Worm (Caenorhabditis elegans) whole organism, early embryonic: ENCODE data around the gene pitr-3.

Experiments used
- B0310.2 ChIP-seq: sonication (generic microtip); optimal IDR thresholded peaks from 2 replicates; lab custom pipeline; 2016; ENCODE audit warnings: mild to moderate bottlenecking, missing genetic modification characterization, missing compliant biosample characterization
- F13C5.2 ChIP-seq: sonication (generic microtip); optimal IDR thresholded peaks from 2 replicates; lab custom pipeline; 2017; ENCODE audit warnings: mild to moderate bottlenecking, missing genetic modification characterization, inconsistent platforms, missing compliant biosample characterization
- aly-1 ChIP-seq: sonication (generic microtip); optimal IDR thresholded peaks from 2 replicates; lab custom pipeline; 2016; ENCODE audit warnings: missing genetic modification characterization, missing compliant biosample characterization
- ama-1 ChIP-seq: fragments of 150-350 bp; optimal IDR thresholded peaks from 2 replicates; lab custom pipeline; 2014
- ceh-13 ChIP-seq: fragments of 200-800 bp; sonication (Bioruptor generic); optimal IDR thresholded peaks from 2 replicates; lab custom pipeline; 2018; ENCODE audit warnings: mild to moderate bottlenecking, missing genetic modification characterization, missing compliant biosample characterization
- ceh-36 ChIP-seq: sonication (generic microtip); optimal IDR thresholded peaks from 2 replicates; lab custom pipeline; 2016; ENCODE audit warnings: missing genetic modification characterization, inconsistent platforms, missing compliant biosample characterization
- ets-7 ChIP-seq: sonication (generic microtip); optimal IDR thresholded peaks from 2 replicates; lab custom pipeline; 2016; ENCODE audit warnings: missing genotype, missing genetic modification characterization, missing compliant biosample characterization
- flt-1 ChIP-seq: fragments of 200-800 bp; sonication (Bioruptor generic); IDR thresholded peaks from 2 replicates; pipeline ENCODE4 v1.3.6; 2022; ENCODE audit warnings: missing genetic modification characterization, missing compliant biosample characterization
- hmbx-1 ChIP-seq: sonication (generic microtip); optimal IDR thresholded peaks from 2 replicates; lab custom pipeline; 2016; ENCODE audit warnings: mild to moderate bottlenecking, missing genetic modification characterization, missing compliant biosample characterization
- hmg-4 ChIP-seq: fragments of 200-800 bp; sonication (Bioruptor generic); optimal IDR thresholded peaks from 2 replicates; lab custom pipeline; 2018; ENCODE audit warnings: mild to moderate bottlenecking, missing genetic modification characterization, missing compliant biosample characterization
- hnd-1 ChIP-seq: sonication (generic microtip); optimal IDR thresholded peaks from 2 replicates; lab custom pipeline; 2016; ENCODE audit warnings: missing genetic modification characterization, missing compliant biosample characterization
- pes-1 ChIP-seq: fragments of 200-800 bp; sonication (Bioruptor generic); IDR thresholded peaks from 2 replicates; pipeline ENCODE4 v1.3.6; 2022; ENCODE audit warnings: missing genetic modification reagents, missing genetic modification characterization, missing compliant biosample characterization
- scrt-1 ChIP-seq: fragments of 200-800 bp; sonication (Bioruptor generic); IDR thresholded peaks from 2 replicates; pipeline ENCODE4 v1.3.6; 2022; ENCODE audit warnings: missing genetic modification characterization, missing compliant biosample characterization
- sea-1 ChIP-seq: fragments of 200-800 bp; sonication (Bioruptor generic); conservative IDR thresholded peaks from 2 replicates; pipeline ENCODE4 v1.3.6; 2022; ENCODE audit warnings: missing genetic modification characterization, missing compliant biosample characterization
- tbx-11 ChIP-seq: fragments of 200-800 bp; sonication (Bioruptor generic); IDR thresholded peaks from 2 replicates; pipeline ENCODE4 v1.3.6; 2022; ENCODE audit warnings: missing genetic modification characterization, missing compliant biosample characterization
- tbx-37 ChIP-seq: fragments of 200-800 bp; sonication (Bioruptor generic); conservative IDR thresholded peaks from 2 replicates; pipeline ENCODE4 v1.3.6; 2022; ENCODE audit warnings: missing genetic modification reagents, missing genetic modification characterization, missing compliant biosample characterization
- tra-4 ChIP-seq: sonication (generic microtip); optimal IDR thresholded peaks from 2 replicates; lab custom pipeline; 2017; ENCODE audit warnings: missing genetic modification characterization, missing compliant biosample characterization

The pitr-3 gene

ce11 chrV:9160224-9160886, 19.2 kb upstream of the pitr-3 start, which contains the start of gene col-144:
Gene col-144 (minus strand): TSS chrV:9160642.
- TF ChIP-seq aly-1 (tag; lab: Kevin White, UChicago) (no peak), sea-1 (GFP tag; lab: Robert Waterston, UW) (no peak), ama-1 (lab: Kevin White, UChicago) (no peak), hnd-1 (tag; lab: Kevin White, UChicago) (no peak), hmg-4 (GFP tag; lab: Kevin White, UChicago) (no peak), flt-1 (GFP tag; lab: Robert Waterston, UW) (no peak), tbx-37 (GFP tag; lab: Robert Waterston, UW) (no peak), F13C5.2 (tag; lab: Kevin White, UChicago) (no peak), ets-7 (tag; lab: Kevin White, UChicago) (no peak), tra-4 (no peak), B0310.2 (tag; lab: Kevin White, UChicago) (no peak), hmbx-1 (tag; lab: Kevin White, UChicago) (no peak), tbx-11 (GFP tag; lab: Robert Waterston, UW) (no peak), pes-1 (GFP tag; lab: Robert Waterston, UW) (no peak), ceh-36 (tag; lab: Kevin White, UChicago) (no peak), scrt-1 (no peak), ceh-13 (GFP tag; lab: Kevin White, UChicago) (no peak)

ce11 chrV:9157597-9157996, 16.4 kb upstream of the pitr-3 start:
- TF ChIP-seq F13C5.2 (tag; lab: Kevin White, UChicago) (no peak), ceh-36 (tag; lab: Kevin White, UChicago) (no peak), hnd-1 (tag; lab: Kevin White, UChicago) (no peak), flt-1 (GFP tag; lab: Robert Waterston, UW) (no peak), aly-1 (tag; lab: Kevin White, UChicago) (no peak), ets-7 (tag; lab: Kevin White, UChicago) (no peak), B0310.2 (tag; lab: Kevin White, UChicago) (no peak), tra-4 (no peak), sea-1 (GFP tag; lab: Robert Waterston, UW) (no peak), tbx-11 (GFP tag; lab: Robert Waterston, UW) (no peak), tbx-37 (GFP tag; lab: Robert Waterston, UW) (no peak)

- TF ChIP-seq tbx-37 (GFP tag; lab: Robert Waterston, UW) (no peak), hmg-4 (GFP tag; lab: Kevin White, UChicago) (no peak), hnd-1 (tag; lab: Kevin White, UChicago) (no peak), B0310.2 (tag; lab: Kevin White, UChicago) (no peak), aly-1 (tag; lab: Kevin White, UChicago) (no peak), pes-1 (GFP tag; lab: Robert Waterston, UW) (no peak), scrt-1 (no peak), ama-1 (lab: Kevin White, UChicago) (no peak), sea-1 (GFP tag; lab: Robert Waterston, UW) (no peak), tbx-11 (GFP tag; lab: Robert Waterston, UW) (no peak), ceh-36 (tag; lab: Kevin White, UChicago) (no peak)
These were observed 15.5 kb upstream of the pitr-3 start, which contains the start of gene B0222.15 for ce11 chrV:9156679-9157078. Gene B0222.15 (minus strand): TSS chrV:9156779.

- TF ChIP-seq pes-1 (GFP tag; lab: Robert Waterston, UW) (no peak), ceh-13 (GFP tag; lab: Kevin White, UChicago) (no peak), hmbx-1 (tag; lab: Kevin White, UChicago) (no peak), tbx-37 (GFP tag; lab: Robert Waterston, UW) (no peak), ceh-36 (tag; lab: Kevin White, UChicago) (no peak), B0310.2 (tag; lab: Kevin White, UChicago) (no peak), ama-1 (lab: Kevin White, UChicago) (no peak), aly-1 (tag; lab: Kevin White, UChicago) (no peak), tra-4 (no peak), hmg-4 (GFP tag; lab: Kevin White, UChicago) (no peak), ets-7 (tag; lab: Kevin White, UChicago) (no peak)
These were observed 14.4 kb upstream of the pitr-3 start for ce11 chrV:9155616-9156015.

ce11 chrV:9154772-9155171, 13.6 kb upstream of the pitr-3 start, which contains the start of gene B0222.5:
Gene B0222.5 (minus strand): TSS chrV:9154872.
- TF ChIP-seq hnd-1 (tag; lab: Kevin White, UChicago) (no peak), ets-7 (tag; lab: Kevin White, UChicago) (no peak), scrt-1 (no peak), tbx-11 (GFP tag; lab: Robert Waterston, UW) (no peak), hmbx-1 (tag; lab: Kevin White, UChicago) (no peak), F13C5.2 (tag; lab: Kevin White, UChicago) (no peak), ceh-13 (GFP tag; lab: Kevin White, UChicago) (no peak), sea-1 (GFP tag; lab: Robert Waterston, UW) (no peak)

ce11 chrV:9152339-9152738, 11.1 kb upstream of the pitr-3 start:
- TF ChIP-seq scrt-1 = no peak
- TF ChIP-seq aly-1 (tag; lab: Kevin White, UChicago) = no peak
- TF ChIP-seq hmg-4 (GFP tag; lab: Kevin White, UChicago) = no peak
- TF ChIP-seq ceh-36 (tag; lab: Kevin White, UChicago) = no peak
- no peak for TF ChIP-seq ets-7 (tag; lab: Kevin White, UChicago)
- TF ChIP-seq flt-1 (GFP tag; lab: Robert Waterston, UW) = no peak
- TF ChIP-seq B0310.2 (tag; lab: Kevin White, UChicago) = no peak
- TF ChIP-seq hnd-1 (tag; lab: Kevin White, UChicago) = no peak
- TF ChIP-seq ceh-13 (GFP tag; lab: Kevin White, UChicago) = no peak
- no peak for TF ChIP-seq hmbx-1 (tag; lab: Kevin White, UChicago)
- no peak for TF ChIP-seq tbx-11 (GFP tag; lab: Robert Waterston, UW)
- no peak for TF ChIP-seq pes-1 (GFP tag; lab: Robert Waterston, UW)
- no peak for TF ChIP-seq sea-1 (GFP tag; lab: Robert Waterston, UW)
- TF ChIP-seq tra-4 = no peak
- no peak for TF ChIP-seq tbx-37 (GFP tag; lab: Robert Waterston, UW)
- no peak for TF ChIP-seq ama-1 (lab: Kevin White, UChicago)
- no peak for TF ChIP-seq F13C5.2 (tag; lab: Kevin White, UChicago)
